Fruit fly (Drosophila melanogaster) whole organism, adult: ENCODE results near the gene CtBP.

ENCODE experiments used
- CG11617 ChIP-seq: fragments of 200-800 bp; sonication (Bioruptor generic); optimal IDR thresholded peaks from 2 replicates; lab custom pipeline; 2017; ENCODE audit warnings: mild to moderate bottlenecking, missing biosample characterization, missing genetic modification reagents, missing genetic modification characterization
- CG1620 ChIP-seq: fragments of 200-800 bp; sonication (Bioruptor generic); optimal IDR thresholded peaks from 2 replicates; lab custom pipeline; 2016; ENCODE audit warnings: missing biosample characterization, missing genetic modification characterization
- CG7045 ChIP-seq: fragments of 200-800 bp; sonication (Bioruptor generic); optimal IDR thresholded peaks from 2 replicates; lab custom pipeline; 2017; ENCODE audit warnings: missing biosample characterization, mild to moderate bottlenecking, missing genetic modification characterization
- CG7101 ChIP-seq: fragments of 200-800 bp; sonication (Bioruptor generic); optimal IDR thresholded peaks from 2 replicates; lab custom pipeline; 2018; ENCODE audit warnings: missing biosample characterization, mild to moderate bottlenecking, missing genetic modification characterization, moderate library complexity
- Clk ChIP-seq: fragments of 200-800 bp; sonication (Bioruptor generic); optimal IDR thresholded peaks from 2 replicates; lab custom pipeline; 2017; ENCODE audit warnings: missing biosample characterization, missing genetic modification characterization
- Mnt ChIP-seq: fragments of 200-800 bp; sonication (Bioruptor generic); optimal IDR thresholded peaks from 2 replicates; lab custom pipeline; 2016; ENCODE audit warnings: missing biosample characterization, mild to moderate bottlenecking, missing genetic modification characterization
- bab1 ChIP-seq: fragments of 200-800 bp; sonication (Bioruptor generic); optimal IDR thresholded peaks from 3 replicates; lab custom pipeline; 2019; ENCODE audit warnings: missing biosample characterization, mild to moderate bottlenecking, missing genetic modification characterization, moderate library complexity
- cic ChIP-seq: fragments of 200-800 bp; sonication (Bioruptor generic); optimal IDR thresholded peaks from 2 replicates; lab custom pipeline; 2017; ENCODE audit warnings: missing biosample characterization, mild to moderate bottlenecking, missing genetic modification characterization, moderate library complexity
- ovo ChIP-seq: fragments of 200-800 bp; sonication (Bioruptor generic); optimal IDR thresholded peaks from 2 replicates; lab custom pipeline; 2016; ENCODE audit warnings: missing biosample characterization, missing genetic modification characterization
- tj ChIP-seq: fragments of 200-800 bp; sonication (Bioruptor generic); optimal IDR thresholded peaks from 3 replicates; lab custom pipeline; 2017; ENCODE audit warnings: missing biosample characterization, mild to moderate bottlenecking, missing genetic modification characterization, moderate library complexity

- TF ChIP-seq CG11617 (GFP tag; lab: Kevin White, UChicago) (no peak), CG1620 (no peak), CG7101 (no peak), Clk (GFP tag; lab: Kevin White, UChicago) (no peak), tj (GFP tag; lab: Kevin White, UChicago) (no peak), CG7045 (no peak), bab1 (GFP tag; lab: Kevin White, UChicago) (no peak), Mnt (GFP tag; lab: Kevin White, UChicago) (no peak), cic (GFP tag; lab: Kevin White, UChicago) (no peak), ovo (GFP tag; lab: Kevin White, UChicago) (no peak)
Observed at dm6 chr3R:13074588-13074987, 63.1 kb downstream of the CtBP start.
